Fruit fly (Drosophila melanogaster) whole organism, embryonic: ENCODE results near the gene Gk1.

Experiments used
- Ada2b ChIP-seq: fragments of 200-800 bp; sonication (Bioruptor generic); IDR thresholded peaks from 2 replicates; pipeline ENCODE4 v1.3.6; 2022; ENCODE audit warnings: missing biosample characterization, missing genetic modification characterization
- Asciz ChIP-seq: fragments of 200-800 bp; sonication (Bioruptor generic); optimal IDR thresholded peaks from 2 replicates; lab custom pipeline; 2017; ENCODE audit warnings: missing biosample characterization, mild to moderate bottlenecking, missing genetic modification characterization, missing genetic modification reagents
- Bgb ChIP-seq: fragments of 200-800 bp; sonication (Bioruptor generic); IDR thresholded peaks from 2 replicates; pipeline ENCODE4 v1.3.6; 2022; ENCODE audit warnings: missing biosample characterization, missing genetic modification characterization; ENCODE audit not compliant: partially characterized antibody
- CG10209 ChIP-seq: fragments of 200-800 bp; sonication (Bioruptor generic); optimal IDR thresholded peaks from 3 replicates; lab custom pipeline; 2017; ENCODE audit warnings: missing biosample characterization, mild to moderate bottlenecking, missing genetic modification characterization, missing genetic modification reagents
- CG1024 ChIP-seq: fragments of 200-800 bp; sonication (Bioruptor generic); IDR thresholded peaks from 2 replicates; pipeline ENCODE4 v1.3.6; 2022; ENCODE audit warnings: missing biosample characterization, missing genetic modification characterization
- CG10543 ChIP-seq: fragments of 200-800 bp; sonication (Bioruptor generic); optimal IDR thresholded peaks from 3 replicates; lab custom pipeline; 2017; ENCODE audit warnings: missing biosample characterization, mild to moderate bottlenecking, missing genetic modification characterization, moderate library complexity
- CG12769 ChIP-seq: fragments of 200-800 bp; sonication (Bioruptor generic); optimal IDR thresholded peaks from 2 replicates; lab custom pipeline; 2019; ENCODE audit warnings: missing biosample characterization, mild to moderate bottlenecking, missing genetic modification characterization, moderate library complexity
- CG13287 ChIP-seq: fragments of 200-800 bp; sonication (Bioruptor generic); IDR thresholded peaks from 2 replicates; pipeline ENCODE4 v1.3.6; 2022; ENCODE audit warnings: missing biosample characterization, missing genetic modification characterization; ENCODE audit not compliant: partially characterized antibody
- CG13775 ChIP-seq: fragments of 200-800 bp; sonication (Bioruptor generic); optimal IDR thresholded peaks from 3 replicates; lab custom pipeline; 2017; ENCODE audit warnings: missing biosample characterization, mild to moderate bottlenecking, missing genetic modification characterization
- CG16863 ChIP-seq: fragments of 200-800 bp; sonication (Bioruptor generic); optimal IDR thresholded peaks from 3 replicates; lab custom pipeline; 2016; ENCODE audit warnings: missing biosample characterization, missing genetic modification characterization
- CG1832 ChIP-seq: fragments of 200-800 bp; sonication (Bioruptor generic); optimal IDR thresholded peaks from 2 replicates; lab custom pipeline; 2017; ENCODE audit warnings: missing biosample characterization, mild to moderate bottlenecking, missing genetic modification characterization, inconsistent platforms
- CG18476 ChIP-seq: fragments of 200-800 bp; sonication (Bioruptor generic); optimal IDR thresholded peaks from 2 replicates; lab custom pipeline; 2016; ENCODE audit warnings: missing biosample characterization, mild to moderate bottlenecking, missing genetic modification characterization
- CG2120 ChIP-seq: fragments of 200-800 bp; sonication (Bioruptor generic); optimal IDR thresholded peaks from 3 replicates; lab custom pipeline; 2016; ENCODE audit warnings: missing biosample characterization, missing genetic modification characterization
- CG2678 ChIP-seq: fragments of 200-800 bp; sonication (Bioruptor generic); optimal IDR thresholded peaks from 3 replicates; lab custom pipeline; 2019; ENCODE audit warnings: missing biosample characterization, mild to moderate bottlenecking, missing genetic modification characterization, moderate library complexity
- CG2712 ChIP-seq: fragments of 200-800 bp; optimal IDR thresholded peaks from 3 replicates; lab custom pipeline; 2019; ENCODE audit warnings: missing biosample characterization, mild to moderate bottlenecking, missing genetic modification characterization, moderate library complexity
- CG31388 ChIP-seq: fragments of 200-800 bp; sonication (Bioruptor generic); optimal IDR thresholded peaks from 2 replicates; lab custom pipeline; 2016; ENCODE audit warnings: missing biosample characterization, missing genetic modification characterization
- CG32772 ChIP-seq: fragments of 200-800 bp; sonication (Bioruptor generic); IDR thresholded peaks from 2 replicates; pipeline ENCODE4 v1.3.6; 2022; ENCODE audit warnings: missing biosample characterization, missing genetic modification characterization
- CG33557 ChIP-seq: fragments of 200-800 bp; sonication (Bioruptor generic); optimal IDR thresholded peaks from 2 replicates; lab custom pipeline; 2019; ENCODE audit warnings: missing biosample characterization, mild to moderate bottlenecking, missing genetic modification characterization, moderate library complexity
- CG3847 ChIP-seq: fragments of 200-800 bp; sonication (Bioruptor generic); IDR thresholded peaks from 2 replicates; pipeline ENCODE4 v1.3.6; 2022; ENCODE audit warnings: missing biosample characterization, missing genetic modification characterization
- CG42726 ChIP-seq: fragments of 200-800 bp; sonication (Bioruptor generic); IDR thresholded peaks from 2 replicates; pipeline ENCODE4 v1.3.6; 2022; ENCODE audit warnings: missing biosample characterization, missing genetic modification characterization; ENCODE audit not compliant: partially characterized antibody
- CG43689 ChIP-seq: fragments of 200-800 bp; sonication (Bioruptor generic); IDR thresholded peaks from 2 replicates; pipeline ENCODE4 v1.3.6; 2022; ENCODE audit warnings: missing biosample characterization, missing genetic modification characterization
- CG4820 ChIP-seq: fragments of 200-800 bp; sonication (Bioruptor generic); optimal IDR thresholded peaks from 3 replicates; lab custom pipeline; 2016; ENCODE audit warnings: missing biosample characterization, missing genetic modification characterization
- CG6813 ChIP-seq: fragments of 200-800 bp; sonication (Bioruptor generic); optimal IDR thresholded peaks from 2 replicates; lab custom pipeline; 2017; ENCODE audit warnings: missing biosample characterization, missing genetic modification characterization, mild to moderate bottlenecking, moderate library complexity, missing genetic modification reagents
- CG7745 ChIP-seq: fragments of 200-800 bp; sonication (Bioruptor generic); optimal IDR thresholded peaks from 2 replicates; lab custom pipeline; 2018; ENCODE audit warnings: missing biosample characterization, mild to moderate bottlenecking, missing genetic modification characterization, moderate library complexity
- CG7963 ChIP-seq: fragments of 200-800 bp; sonication (Bioruptor generic); IDR thresholded peaks from 3 replicates; pipeline ENCODE4 v1.3.6; 2022; ENCODE audit warnings: missing biosample characterization, missing genetic modification characterization; ENCODE audit not compliant: partially characterized antibody
- CG8290 ChIP-seq, 3 experiments: fragments of 200-800 bp; sonication (Bioruptor generic); optimal IDR thresholded peaks; 2 replicates each; lab custom pipeline; 2016 to 2019; ENCODE audit warnings: missing biosample characterization in 3 of 3, missing genetic modification characterization in 3 of 3, mild to moderate bottlenecking in 2 of 3, moderate library complexity in 1 of 3
- Deaf1 ChIP-seq: fragments of 200-800 bp; optimal IDR thresholded peaks from 3 replicates; lab custom pipeline; 2019; ENCODE audit warnings: missing biosample characterization, mild to moderate bottlenecking, missing genetic modification characterization, moderate library complexity
- Dfd ChIP-seq, 2 experiments: fragments of >200 bp; optimal IDR thresholded peaks; 2 replicates each; lab custom pipeline; 2017; ENCODE audit warnings: missing biosample characterization in 2 of 2, missing genetic modification characterization in 2 of 2
- E2f1 ChIP-seq: fragments of 200-800 bp; sonication (Bioruptor generic); IDR thresholded peaks from 2 replicates; pipeline ENCODE4 v1.3.6; 2022; ENCODE audit warnings: missing biosample characterization, missing genetic modification characterization
- Fer3 ChIP-seq: fragments of 200-800 bp; sonication (Bioruptor generic); optimal IDR thresholded peaks from 2 replicates; lab custom pipeline; 2018; ENCODE audit warnings: missing biosample characterization, mild to moderate bottlenecking, missing genetic modification characterization, moderate library complexity
- GATAe ChIP-seq: fragments of 200-800 bp; sonication (Bioruptor generic); conservative IDR thresholded peaks from 2 replicates; pipeline ENCODE4 v1.3.6; 2022; ENCODE audit warnings: missing biosample characterization, missing genetic modification characterization
- HLHmδ ChIP-seq: fragments of 200-800 bp; sonication (Bioruptor generic); optimal IDR thresholded peaks from 2 replicates; lab custom pipeline; 2018; ENCODE audit warnings: missing biosample characterization, mild to moderate bottlenecking, missing genetic modification characterization, moderate library complexity
- Hr3 ChIP-seq: fragments of 200-800 bp; sonication (Bioruptor generic); optimal IDR thresholded peaks from 3 replicates; lab custom pipeline; 2016; ENCODE audit warnings: missing biosample characterization, missing genetic modification characterization
- NC2β ChIP-seq: fragments of 200-800 bp; sonication (Bioruptor generic); optimal IDR thresholded peaks from 2 replicates; lab custom pipeline; 2016; ENCODE audit warnings: missing biosample characterization, missing genetic modification characterization
- NFAT ChIP-seq: fragments of 200-800 bp; sonication (Bioruptor generic); IDR thresholded peaks from 2 replicates; pipeline ENCODE4 v1.3.6; 2022; ENCODE audit warnings: missing biosample characterization, missing genetic modification characterization
- Neu2 ChIP-seq: fragments of 200-800 bp; sonication (Bioruptor generic); optimal IDR thresholded peaks from 3 replicates; lab custom pipeline; 2016; ENCODE audit warnings: missing biosample characterization, missing genetic modification characterization, borderline replicate concordance
- Oli ChIP-seq: fragments of 200-800 bp; sonication (Bioruptor generic); optimal IDR thresholded peaks from 2 replicates; lab custom pipeline; 2018; ENCODE audit warnings: missing biosample characterization, mild to moderate bottlenecking, missing genetic modification characterization, moderate library complexity
- Ravus ChIP-seq: fragments of 200-800 bp; sonication (Bioruptor generic); IDR thresholded peaks from 2 replicates; pipeline ENCODE4 v1.3.6; 2022; ENCODE audit warnings: missing biosample characterization, missing genetic modification characterization
- Sry-β ChIP-seq: fragments of 200-800 bp; sonication (Bioruptor generic); optimal IDR thresholded peaks from 2 replicates; lab custom pipeline; 2018; ENCODE audit warnings: missing biosample characterization, mild to moderate bottlenecking, missing genetic modification characterization, moderate library complexity
- btn ChIP-seq: fragments of 200-800 bp; sonication (Bioruptor generic); optimal IDR thresholded peaks from 2 replicates; lab custom pipeline; 2016; ENCODE audit warnings: missing biosample characterization, missing genetic modification characterization
- jing ChIP-seq: fragments of 200-800 bp; sonication (Bioruptor generic); optimal IDR thresholded peaks from 2 replicates; lab custom pipeline; 2018; ENCODE audit warnings: missing biosample characterization, mild to moderate bottlenecking, missing genetic modification characterization
- nom ChIP-seq: fragments of 200-800 bp; sonication (Bioruptor generic); optimal IDR thresholded peaks from 2 replicates; lab custom pipeline; 2017; ENCODE audit warnings: missing biosample characterization, missing genetic modification characterization, mild to moderate bottlenecking, moderate library complexity, missing genetic modification reagents
- pita ChIP-seq: fragments of 200-800 bp; sonication (Bioruptor generic); optimal IDR thresholded peaks from 2 replicates; lab custom pipeline; 2017; ENCODE audit warnings: missing biosample characterization, mild to moderate bottlenecking, missing genetic modification characterization
- pum ChIP-seq: fragments of 200-800 bp; sonication (Bioruptor generic); optimal IDR thresholded peaks from 2 replicates; lab custom pipeline; 2016; ENCODE audit warnings: missing biosample characterization, missing genetic modification characterization
- scrt ChIP-seq: fragments of 200-800 bp; sonication (Bioruptor generic); optimal IDR thresholded peaks from 2 replicates; lab custom pipeline; 2018; ENCODE audit warnings: missing biosample characterization, mild to moderate bottlenecking, missing genetic modification characterization, moderate library complexity
- sqz ChIP-seq: fragments of 200-800 bp; sonication (Bioruptor generic); optimal IDR thresholded peaks from 3 replicates; lab custom pipeline; 2018; ENCODE audit warnings: missing biosample characterization, mild to moderate bottlenecking, missing genetic modification characterization
- ssp ChIP-seq: fragments of 200-800 bp; sonication (Bioruptor generic); IDR thresholded peaks from 2 replicates; pipeline ENCODE4 v1.3.6; 2022; ENCODE audit warnings: missing biosample characterization, missing genetic modification characterization

Gk1 gene

dm6 chr3L:223019-223902 is 17.6 kb upstream of the Gk1 start, which contains the start of the genes pyx and CG33229 (continued):
- TF ChIP-seq E2f1, result peak; percentile 75
- no peak for TF ChIP-seq Dfd (GFP tag; optimal IDR thresholded peaks at IDR 0.05; lab: Kevin White, UChicago)
- peak; percentile 60 for TF ChIP-seq CG43689 (GFP tag; lab: Robert Waterston, UW)
- peak; percentile 88 for TF ChIP-seq CG2712
- peak; percentile 96 for TF ChIP-seq CG2120 (GFP tag; lab: Kevin White, UChicago)
- peak; percentile 5 for TF ChIP-seq Neu2 (GFP tag; lab: Kevin White, UChicago)
- no peak for TF ChIP-seq CG7745
- no peak for TF ChIP-seq HLHmδ (GFP tag; lab: Kevin White, UChicago)
- peak; percentile 28; the same call in 1 of the 2 replicates for TF ChIP-seq CG13287 (GFP tag; lab: Robert Waterston, UW)
- no peak for TF ChIP-seq CG1832 (GFP tag; lab: Kevin White, UChicago)
- peak; percentile 89 for TF ChIP-seq NFAT (GFP tag; lab: Robert Waterston, UW)
- TF ChIP-seq CG42726, result no peak
- TF ChIP-seq Asciz (GFP tag; lab: Kevin White, UChicago), result peak; percentile 64
- TF ChIP-seq CG7963 (GFP tag; lab: Robert Waterston, UW), result no peak
- no peak for TF ChIP-seq GATAe
- TF ChIP-seq CG2678 (tag; lab: Kevin White, UChicago), result peak; percentile 92
- peak; percentile 87 for TF ChIP-seq Hr3 (GFP tag; lab: Kevin White, UChicago)
- peak; percentile 70 for TF ChIP-seq scrt (GFP tag; lab: Kevin White, UChicago)
- TF ChIP-seq CG10209 (GFP tag; lab: Kevin White, UChicago), result peak; percentile 85
- TF ChIP-seq sqz (GFP tag; lab: Kevin White, UChicago), result peak; percentile 24
- no peak for TF ChIP-seq jing
- peak; percentile 80 for TF ChIP-seq CG12769 (tag; lab: Kevin White, UChicago)
- peak; percentile 81 for TF ChIP-seq CG4820
- peak; percentile 71 for TF ChIP-seq Ada2b (GFP tag; lab: Robert Waterston, UW)
- TF ChIP-seq CG31388, result peak; percentile 63
- TF ChIP-seq CG16863, result peak; percentile 70
- peak; percentile 76 for TF ChIP-seq CG8290 (GFP tag; optimal IDR thresholded peaks at IDR 0.05; lab: Kevin White, UChicago)
- peak in 1 of 2 experiments; percentile 90 for TF ChIP-seq CG8290 (tag; optimal IDR thresholded peaks at IDR 0.05; lab: Kevin White, UChicago)
- TF ChIP-seq Fer3 (tag; lab: Kevin White, UChicago), result peak; percentile 86
- TF ChIP-seq CG10543 (GFP tag; lab: Kevin White, UChicago), result peak; percentile 84
- TF ChIP-seq Deaf1, result peak; percentile 40
- peak; percentile 68 for TF ChIP-seq CG6813
- no peak for TF ChIP-seq Bgb (GFP tag; lab: Robert Waterston, UW)
- peak; percentile 35 for TF ChIP-seq btn (GFP tag; lab: Kevin White, UChicago)
- TF ChIP-seq CG1024, result peak; percentile 55; the same call in 1 of the 2 replicates
- TF ChIP-seq CG33557 (GFP tag; lab: Kevin White, UChicago), result peak; percentile 41
- TF ChIP-seq ssp (GFP tag; lab: Robert Waterston, UW), result peak; percentile 80
- TF ChIP-seq CG32772 (GFP tag; lab: Robert Waterston, UW), result peak; percentile 74; the same call in 1 of the 2 replicates
- peak; percentile 20 for TF ChIP-seq Ravus
- peak; percentile 53 for TF ChIP-seq NC2β (GFP tag; lab: Kevin White, UChicago)
- peak; percentile 100 for TF ChIP-seq CG18476 (GFP tag; lab: Kevin White, UChicago)
- TF ChIP-seq CG3847 (GFP tag; lab: Robert Waterston, UW), result peak; percentile 87
- TF ChIP-seq CG13775 (GFP tag; lab: Kevin White, UChicago), result peak; percentile 90
- TF ChIP-seq pita (GFP tag; lab: Kevin White, UChicago), result no peak
- TF ChIP-seq Sry-β (GFP tag; lab: Kevin White, UChicago), result no peak
- TF ChIP-seq nom, result peak; percentile 7
- TF ChIP-seq pum (GFP tag; lab: Kevin White, UChicago), result peak; percentile 78
- peak; percentile 87 for TF ChIP-seq Oli (tag; lab: Kevin White, UChicago)
